Worm (Caenorhabditis elegans) whole organism, L2 larva: ENCODE measurements around the gene sph-1.

Experiments
- Y55F3AM.14 ChIP-seq: fragments of 200-800 bp; sonication (Bioruptor generic); optimal IDR thresholded peaks from 2 replicates; lab custom pipeline; 2018; ENCODE audit warnings: mild to moderate bottlenecking, missing genetic modification characterization, missing compliant biosample characterization
- alr-1 ChIP-seq: fragments of 150-350 bp; optimal IDR thresholded peaks from 2 replicates; lab custom pipeline; 2014; ENCODE audit warnings: missing biosample characterization, missing genetic modification characterization
- aly-2 ChIP-seq: fragments of 150-350 bp; optimal IDR thresholded peaks from 2 replicates; lab custom pipeline; 2014; ENCODE audit warnings: missing biosample characterization, missing genetic modification characterization
- ceh-82 ChIP-seq: fragments of 150-350 bp; optimal IDR thresholded peaks from 2 replicates; lab custom pipeline; 2014; ENCODE audit warnings: missing biosample characterization, missing genetic modification characterization
- crh-2 ChIP-seq: sonication (generic microtip); optimal IDR thresholded peaks from 2 replicates; lab custom pipeline; 2017; ENCODE audit warnings: missing biosample characterization, missing genetic modification characterization
- dmd-4 ChIP-seq: sonication (generic microtip); optimal IDR thresholded peaks from 2 replicates; lab custom pipeline; 2017; ENCODE audit warnings: missing biosample characterization, missing genetic modification characterization
- egl-27 ChIP-seq: sonication (generic microtip); optimal IDR thresholded peaks from 3 replicates; lab custom pipeline; 2017; ENCODE audit warnings: missing biosample characterization, missing genetic modification reagents, missing genetic modification characterization
- elt-3 ChIP-seq: sonication (generic microtip); optimal IDR thresholded peaks from 2 replicates; lab custom pipeline; 2017; ENCODE audit warnings: missing biosample characterization, missing genetic modification characterization
- fos-1 ChIP-seq: fragments of 150-350 bp; optimal IDR thresholded peaks from 2 replicates; lab custom pipeline; 2014; ENCODE audit warnings: missing biosample characterization, missing genetic modification characterization
- gmeb-1 ChIP-seq: fragments of 150-350 bp; optimal IDR thresholded peaks from 2 replicates; lab custom pipeline; 2014; ENCODE audit warnings: missing biosample characterization, missing genetic modification characterization
- lin-13 ChIP-seq: fragments of 150-350 bp; optimal IDR thresholded peaks from 2 replicates; lab custom pipeline; 2014; ENCODE audit warnings: missing biosample characterization, missing genetic modification reagents, missing genetic modification characterization
- lin-39 ChIP-seq: fragments of 150-350 bp; optimal IDR thresholded peaks from 2 replicates; lab custom pipeline; 2014; ENCODE audit warnings: missing biosample characterization, missing genetic modification reagents, missing genetic modification characterization
- lsy-2 ChIP-seq, 2 experiments: fragments of 150-350 bp in 1 of 2; sonication (generic microtip) in 1 of 2; optimal IDR thresholded peaks; 2 replicates each; lab custom pipeline; 2014 to 2017; ENCODE audit warnings: missing biosample characterization in 2 of 2, missing genetic modification characterization in 2 of 2
- mab-5 ChIP-seq: fragments of 150-350 bp; optimal IDR thresholded peaks from 2 replicates; lab custom pipeline; 2014; ENCODE audit warnings: missing biosample characterization, missing genetic modification characterization
- nhr-10 ChIP-seq: sonication (generic microtip); optimal IDR thresholded peaks from 2 replicates; lab custom pipeline; 2017; ENCODE audit warnings: missing biosample characterization, missing genetic modification characterization
- nhr-11 ChIP-seq: fragments of 150-350 bp; optimal IDR thresholded peaks from 2 replicates; lab custom pipeline; 2014; ENCODE audit warnings: missing biosample characterization, missing genetic modification characterization
- nhr-12 ChIP-seq: fragments of 150-350 bp; optimal IDR thresholded peaks from 2 replicates; lab custom pipeline; 2014; ENCODE audit warnings: missing biosample characterization, missing genetic modification characterization
- nhr-129 ChIP-seq: fragments of 150-350 bp; optimal IDR thresholded peaks from 2 replicates; lab custom pipeline; 2014; ENCODE audit warnings: missing biosample characterization, missing genetic modification characterization
- nhr-23 ChIP-seq: fragments of 150-350 bp; optimal IDR thresholded peaks from 2 replicates; lab custom pipeline; 2014; ENCODE audit warnings: missing biosample characterization, missing genetic modification reagents, missing genetic modification characterization
- nhr-237 ChIP-seq: fragments of 150-350 bp; optimal IDR thresholded peaks from 2 replicates; lab custom pipeline; 2014; ENCODE audit warnings: missing biosample characterization, missing genetic modification characterization
- nhr-25 ChIP-seq: fragments of 150-350 bp; sonication (generic microtip); optimal IDR thresholded peaks from 3 replicates; lab custom pipeline; 2014; ENCODE audit warnings: missing biosample characterization, missing genetic modification characterization
- nhr-77 ChIP-seq: fragments of 150-350 bp; optimal IDR thresholded peaks from 2 replicates; lab custom pipeline; 2014; ENCODE audit warnings: missing biosample characterization, missing genetic modification characterization
- sem-4 ChIP-seq: fragments of 150-350 bp; optimal IDR thresholded peaks from 2 replicates; lab custom pipeline; 2014; ENCODE audit warnings: missing biosample characterization, missing genetic modification reagents, missing genetic modification characterization
- skn-1 ChIP-seq: sonication (generic microtip); optimal IDR thresholded peaks from 2 replicates; lab custom pipeline; 2017; ENCODE audit warnings: missing biosample characterization, missing genetic modification characterization
- sma-9 ChIP-seq, 2 experiments: fragments of 150-350 bp in 1 of 2; sonication (generic microtip) in 1 of 2; optimal IDR thresholded peaks; 2 replicates each; lab custom pipeline; 2014 to 2016; ENCODE audit warnings: missing genetic modification characterization in 2 of 2, mild to moderate bottlenecking in 1 of 2, missing biosample characterization in 1 of 2, missing compliant biosample characterization in 1 of 2, missing genetic modification reagents in 1 of 2, moderate library complexity in 1 of 2
- snpc-4 ChIP-seq: fragments of 150-350 bp; optimal IDR thresholded peaks from 2 replicates; lab custom pipeline; 2014; ENCODE audit warnings: missing biosample characterization, missing genetic modification characterization
- unc-39 ChIP-seq: fragments of 150-350 bp; optimal IDR thresholded peaks from 2 replicates; lab custom pipeline; 2014; ENCODE audit warnings: missing biosample characterization, missing genetic modification characterization
- unc-55 ChIP-seq: fragments of 150-350 bp; sonication (generic microtip); optimal IDR thresholded peaks from 3 replicates; lab custom pipeline; 2014; ENCODE audit warnings: missing biosample characterization, missing genetic modification reagents, missing genetic modification characterization
- unc-62 ChIP-seq: fragments of 150-350 bp; optimal IDR thresholded peaks from 2 replicates; lab custom pipeline; 2014; ENCODE audit warnings: missing biosample characterization, missing genetic modification reagents, missing genetic modification characterization
- ztf-1 ChIP-seq: fragments of 200-800 bp; sonication (Bioruptor generic); conservative IDR thresholded peaks from 2 replicates; pipeline ENCODE4 v1.3.6; 2022; ENCODE audit warnings: missing genetic modification characterization, missing compliant biosample characterization
- ztf-11 ChIP-seq: sonication (generic microtip); optimal IDR thresholded peaks from 2 replicates; lab custom pipeline; 2017; ENCODE audit warnings: missing biosample characterization, missing genetic modification characterization
- ztf-4 ChIP-seq: fragments of 150-350 bp; optimal IDR thresholded peaks from 2 replicates; lab custom pipeline; 2014; ENCODE audit warnings: missing biosample characterization, missing genetic modification characterization

Gene sph-1

DNA sequence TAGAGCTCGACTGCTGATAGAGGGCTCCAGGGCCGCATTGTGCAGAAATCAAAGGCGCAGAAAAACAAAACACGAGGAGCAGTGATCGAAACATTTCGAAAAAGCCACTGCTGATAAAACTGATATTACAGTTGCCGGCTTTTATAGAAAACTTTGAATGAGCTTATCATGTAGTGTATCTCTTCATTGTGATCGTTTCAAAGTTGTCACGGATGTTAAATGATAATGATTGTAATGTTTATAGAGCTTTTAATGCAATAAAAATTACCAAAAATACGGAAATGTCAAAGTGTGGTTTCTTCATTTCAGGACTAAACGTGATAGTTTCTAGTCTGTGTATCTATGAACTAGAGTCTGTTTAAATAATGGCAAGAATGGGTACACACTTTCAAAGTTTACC lies 35.3 kb upstream of the sph-1 start, which contains the start of gene clec-52:
Gene clec-52 (minus strand): TSS at position 101 of the 400 bp plus-strand sequence.
- no peak for TF ChIP-seq nhr-237
- TF ChIP-seq nhr-25 (tag; lab: Kevin White, UChicago): no peak
- TF ChIP-seq lsy-2 (tag; optimal IDR thresholded peaks at IDR 0.05; lab: Kevin White, UChicago): no peak
- TF ChIP-seq unc-39 (tag; lab: Kevin White, UChicago): no peak
- TF ChIP-seq ztf-1 (GFP tag; lab: Robert Waterston, UW): no peak
- no peak for TF ChIP-seq Y55F3AM.14 (GFP tag; lab: Kevin White, UChicago)
- TF ChIP-seq nhr-12 (tag; lab: Kevin White, UChicago): no peak
- TF ChIP-seq ztf-4 (tag; lab: Kevin White, UChicago): no peak

DNA sequence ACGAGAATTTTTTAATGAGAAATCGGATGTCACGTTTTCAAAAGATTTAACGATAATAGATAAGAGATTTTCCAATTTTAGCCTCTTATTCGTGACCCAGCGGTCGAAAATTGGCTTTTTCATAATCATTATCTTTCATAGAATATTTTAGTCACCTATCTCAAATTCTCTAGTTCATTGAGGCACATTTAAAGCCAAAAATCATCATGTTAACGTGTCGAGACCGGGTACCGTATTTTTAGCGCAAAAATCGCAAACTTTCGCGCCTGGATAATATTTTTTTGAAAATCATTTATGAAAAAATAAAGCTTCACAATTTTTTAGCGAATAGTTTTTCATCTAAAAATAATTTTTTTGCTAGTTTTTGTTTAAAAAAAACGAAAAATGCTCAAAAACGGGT lies 32.6 kb upstream of the sph-1 start, which contains the start of gene B0218.7:
Gene B0218.7 (minus strand): TSS at position 101 of the 400 bp plus-strand sequence.
- TF ChIP-seq ceh-82 (tag; lab: Kevin White, UChicago) (no peak), lin-39 (tag; lab: Kevin White, UChicago) (no peak), ztf-4 (tag; lab: Kevin White, UChicago) (no peak), ztf-11 (tag; lab: Kevin White, UChicago) (no peak), snpc-4 (tag; lab: Kevin White, UChicago) (no peak), nhr-10 (tag; lab: Kevin White, UChicago) (no peak), nhr-11 (tag; lab: Kevin White, UChicago) (no peak)

DNA sequence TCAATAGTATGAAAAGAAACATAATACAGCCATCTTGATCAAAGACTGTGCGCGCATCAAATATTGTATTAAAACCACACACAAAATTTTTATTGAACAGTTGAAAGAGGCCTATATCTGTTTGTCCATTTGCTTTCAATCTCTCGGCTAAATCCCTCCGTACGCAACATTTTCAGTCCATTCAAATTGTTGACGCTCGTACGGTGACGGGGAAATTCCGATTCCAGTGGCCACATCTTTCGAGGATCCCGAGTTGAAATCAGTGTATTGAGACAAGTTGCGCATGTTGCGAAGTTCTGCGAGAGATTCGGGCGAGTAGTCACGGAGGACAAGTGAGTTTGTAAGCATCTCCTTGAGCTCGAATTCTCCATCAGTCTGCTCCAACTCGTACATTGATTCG lies 31.2 kb upstream of the sph-1 start:
- TF ChIP-seq unc-55 (no peak), Y55F3AM.14 (GFP tag; lab: Kevin White, UChicago) (no peak), crh-2 (tag; lab: Kevin White, UChicago) (no peak), nhr-77 (tag; lab: Kevin White, UChicago) (no peak), egl-27 (tag; lab: Kevin White, UChicago) (no peak), unc-39 (tag; lab: Kevin White, UChicago) (no peak), nhr-11 (tag; lab: Kevin White, UChicago) (no peak), dmd-4 (tag; lab: Kevin White, UChicago) (no peak), unc-62 (GFP tag; lab: Kevin White, UChicago) (no peak), nhr-237 (no peak), sem-4 (tag; lab: Kevin White, UChicago) (no peak), nhr-23 (no peak), lin-13 (no peak)
- TF ChIP-seq, all 48 proteins: peak for 0

DNA sequence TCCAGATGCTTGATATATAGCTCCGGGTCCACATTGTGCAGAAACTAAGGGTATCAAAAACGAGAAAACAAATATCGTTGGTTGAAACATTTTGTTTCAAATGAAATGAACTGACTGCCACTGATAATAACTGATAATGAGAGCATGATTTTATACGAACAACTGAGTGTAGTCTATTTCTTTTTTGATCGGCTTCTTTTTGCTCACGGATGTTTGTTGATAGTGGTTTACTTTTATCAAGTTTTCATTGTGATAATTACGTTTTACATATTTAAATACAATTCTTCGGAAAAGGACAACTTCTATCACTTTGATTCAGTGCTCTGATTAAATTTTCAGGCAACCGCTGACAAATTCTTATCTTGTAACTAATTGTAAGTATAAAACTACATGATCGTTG lies 30.3 kb upstream of the sph-1 start, which contains the start of gene clec-51:
Gene clec-51 (minus strand): TSS at position 114 of the 400 bp plus-strand sequence.
- no peak for TF ChIP-seq ztf-11 (tag; lab: Kevin White, UChicago)
- peak; percentile 63 for TF ChIP-seq fos-1 (tag; lab: Kevin White, UChicago)
- TF ChIP-seq snpc-4 (tag; lab: Kevin White, UChicago): no peak
- peak; percentile 2 for TF ChIP-seq skn-1 (tag; lab: Kevin White, UChicago)
- peak; percentile 26 for TF ChIP-seq sma-9 (GFP tag; optimal IDR thresholded peaks at IDR 0.05; lab: Kevin White, UChicago)
- no peak for TF ChIP-seq sma-9 (tag; optimal IDR thresholded peaks at IDR 0.05; lab: Kevin White, UChicago)
- TF ChIP-seq elt-3 (tag; lab: Kevin White, UChicago): no peak

DNA sequence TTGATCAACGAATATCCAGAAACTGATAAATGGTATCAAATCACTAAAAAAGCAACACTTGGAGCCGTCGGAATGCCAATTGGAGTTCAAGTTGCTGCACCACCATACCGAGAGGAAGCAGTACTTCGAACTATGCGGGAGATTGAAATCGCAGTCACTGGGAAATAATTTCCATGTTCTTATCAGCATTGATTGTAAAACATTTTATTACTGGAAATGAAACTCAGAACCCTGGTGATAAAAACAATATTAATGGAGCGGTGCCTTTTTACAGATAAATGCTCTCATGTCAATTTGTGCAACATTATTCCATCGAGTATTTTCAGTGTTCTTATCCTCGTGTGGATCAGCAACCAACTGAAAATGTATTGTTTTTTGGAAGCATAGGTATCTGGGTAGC lies 28.4 kb upstream of the sph-1 start:
- TF ChIP-seq fos-1 (tag; lab: Kevin White, UChicago) (peak; percentile 52), alr-1 (no peak)
- TF ChIP-seq, all 48 proteins: peak for 1

DNA sequence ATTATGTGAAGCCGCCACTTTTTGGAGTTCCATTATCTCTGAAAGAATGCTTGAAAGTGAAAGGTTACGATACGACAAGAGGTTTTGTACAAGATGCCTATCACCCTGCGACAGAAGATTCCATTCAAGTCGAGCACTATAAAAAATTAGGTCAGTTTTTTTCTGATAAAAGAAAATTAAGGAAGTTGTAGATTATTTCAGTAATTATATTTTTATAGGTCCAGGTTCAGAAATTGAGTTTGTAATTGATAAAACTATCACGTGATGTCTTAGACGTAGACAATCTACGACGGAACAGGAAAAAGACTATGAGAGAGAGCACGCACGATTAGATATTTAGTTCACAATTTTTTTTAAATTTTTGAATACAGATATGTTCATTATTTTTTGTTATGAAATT lies 26.6 kb upstream of the sph-1 start:
- peak; percentile 1 for TF ChIP-seq fos-1 (tag; lab: Kevin White, UChicago)
- no peak for TF ChIP-seq aly-2 (tag; lab: Kevin White, UChicago)
- no peak for TF ChIP-seq ceh-82 (tag; lab: Kevin White, UChicago)
- no peak for TF ChIP-seq crh-2 (tag; lab: Kevin White, UChicago)

DNA sequence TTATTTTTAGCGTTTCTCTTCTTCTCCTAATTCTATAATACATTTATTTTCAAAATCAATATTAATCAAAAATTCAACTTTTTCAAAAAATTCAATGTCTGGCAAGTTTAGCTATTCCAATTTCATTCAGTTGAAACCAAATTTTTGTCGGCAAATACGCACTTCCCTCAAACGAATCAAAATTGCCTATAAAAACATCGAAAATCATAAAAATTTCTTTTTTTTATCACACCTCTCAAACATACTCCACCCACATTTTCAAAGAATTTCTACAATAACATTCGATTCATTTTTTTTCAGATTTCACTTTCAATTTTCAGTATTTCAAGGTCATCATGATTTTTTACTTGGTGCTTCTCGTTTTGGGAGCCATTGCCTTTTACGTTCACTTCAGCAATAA lies 25.7 kb upstream of the sph-1 start, which contains the start of gene faah-1:
Gene faah-1 (plus strand): TSS at position 301 of the 400 bp plus-strand sequence.
- TF ChIP-seq mab-5 (tag; lab: Kevin White, UChicago): no peak
- TF ChIP-seq nhr-129 (tag; lab: Kevin White, UChicago): no peak
- no peak for TF ChIP-seq gmeb-1
